Worm (Caenorhabditis elegans) whole organism, young adult: ENCODE results near the gene C53A5.17.

Source experiments
- C06A6.2 ChIP-seq: fragments of 200-800 bp; sonication (Bioruptor generic); conservative IDR thresholded peaks from 2 replicates; pipeline ENCODE4 v1.3.6; 2022; ENCODE audit warnings: missing genetic modification characterization, missing compliant biosample characterization
- attf-6 ChIP-seq: fragments of 200-800 bp; sonication (Bioruptor generic); IDR thresholded peaks from 2 replicates; pipeline ENCODE4 v1.3.6; 2022; ENCODE audit warnings: missing genetic modification reagents, missing genetic modification characterization, missing compliant biosample characterization
- dpl-1 ChIP-seq: fragments of 150-350 bp; optimal IDR thresholded peaks from 2 replicates; lab custom pipeline; 2014; ENCODE audit warnings: missing biosample characterization, missing genetic modification reagents, missing genetic modification characterization
- lin-54 ChIP-seq: fragments of 200-800 bp; sonication (Bioruptor generic); optimal IDR thresholded peaks from 2 replicates; lab custom pipeline; 2018; ENCODE audit warnings: mild to moderate bottlenecking, missing genetic modification characterization, missing compliant biosample characterization
- nfya-1 ChIP-seq: sonication (generic microtip); optimal IDR thresholded peaks from 2 replicates; lab custom pipeline; 2017; ENCODE audit warnings: antibody characterized with exemption, missing compliant biosample characterization, missing genetic modification characterization, borderline replicate concordance; ENCODE audit not compliant: insufficient read depth
- snpc-4 ChIP-seq, 5 experiments: fragments of 150-350 bp in 1 of 5; sonication (generic microtip) in 4 of 5; optimal IDR thresholded peaks; 2 replicates each; lab custom pipeline; 2014 to 2018; ENCODE audit warnings: missing genetic modification characterization in 5 of 5, missing biosample characterization in 3 of 5, antibody characterized with exemption in 2 of 5, mild to moderate bottlenecking in 2 of 5, missing compliant biosample characterization in 2 of 5, missing genotype in 2 of 5, moderate library complexity in 2 of 5, missing genetic modification reagents in 1 of 5
- xnd-1 ChIP-seq: sonication (generic microtip); optimal IDR thresholded peaks from 2 replicates; lab custom pipeline; 2016; ENCODE audit warnings: missing genotype, missing genetic modification reagents, missing genetic modification characterization, missing compliant biosample characterization

ce11 chrV:14519268-14519667 is 1.6 kb downstream of the C53A5.17 start, which contains the start of gene R02D5.8:
- no peak for TF ChIP-seq xnd-1 (tag; lab: Kevin White, UChicago)
- no peak for TF ChIP-seq nfya-1 (tag; lab: Kevin White, UChicago)
- no peak for TF ChIP-seq snpc-4 (GFP tag; optimal IDR thresholded peaks at IDR 0.05; lab: Kevin White, UChicago)
- no peak for TF ChIP-seq snpc-4 (tag; optimal IDR thresholded peaks at IDR 0.05; lab: Kevin White, UChicago)
- TF ChIP-seq dpl-1 (GFP tag; lab: Kevin White, UChicago) = no peak
- TF ChIP-seq attf-6 (GFP tag; lab: Robert Waterston, UW) = no peak
- no peak for TF ChIP-seq lin-54
- no peak for TF ChIP-seq C06A6.2
